Fruit fly (Drosophila melanogaster) whole organism, embryonic: ENCODE results near the gene CG42488.

Experiments
- Asciz ChIP-seq: fragments of 200-800 bp; sonication (Bioruptor generic); optimal IDR thresholded peaks from 2 replicates; lab custom pipeline; 2017; ENCODE audit warnings: missing biosample characterization, mild to moderate bottlenecking, missing genetic modification characterization, missing genetic modification reagents
- Blimp-1 ChIP-seq: fragments of 200-800 bp; sonication (Bioruptor generic); optimal IDR thresholded peaks from 3 replicates; lab custom pipeline; 2018; ENCODE audit warnings: missing biosample characterization, missing genetic modification characterization, mild to moderate bottlenecking, moderate library complexity, missing genetic modification reagents
- BtbVII ChIP-seq: fragments of 200-800 bp; sonication (Bioruptor generic); optimal IDR thresholded peaks from 3 replicates; lab custom pipeline; 2017; ENCODE audit warnings: missing biosample characterization, mild to moderate bottlenecking, missing genetic modification characterization
- CG10462 ChIP-seq: fragments of 200-800 bp; sonication (Bioruptor generic); optimal IDR thresholded peaks from 2 replicates; lab custom pipeline; 2016; ENCODE audit warnings: missing biosample characterization, missing genetic modification characterization
- CG11695 ChIP-seq: fragments of 200-800 bp; sonication (Bioruptor generic); IDR thresholded peaks from 3 replicates; pipeline ENCODE4 v1.3.6; 2022; ENCODE audit warnings: missing biosample characterization, missing genetic modification characterization
- CG12769 ChIP-seq: fragments of 200-800 bp; sonication (Bioruptor generic); optimal IDR thresholded peaks from 2 replicates; lab custom pipeline; 2019; ENCODE audit warnings: missing biosample characterization, mild to moderate bottlenecking, missing genetic modification characterization, moderate library complexity
- CG13296 ChIP-seq: fragments of 200-800 bp; sonication (Bioruptor generic); optimal IDR thresholded peaks from 3 replicates; lab custom pipeline; 2018; ENCODE audit warnings: missing biosample characterization, mild to moderate bottlenecking, missing genetic modification characterization
- CG14667 ChIP-seq: fragments of 200-800 bp; sonication (Bioruptor generic); IDR thresholded peaks from 2 replicates; pipeline ENCODE4 v1.3.6; 2022; ENCODE audit warnings: missing biosample characterization, missing genetic modification characterization
- CG17361 ChIP-seq: fragments of 200-800 bp; sonication (Bioruptor generic); IDR thresholded peaks from 3 replicates; pipeline ENCODE4 v1.3.6; 2022; ENCODE audit warnings: missing biosample characterization, missing genetic modification characterization
- CG18476 ChIP-seq: fragments of 200-800 bp; sonication (Bioruptor generic); optimal IDR thresholded peaks from 2 replicates; lab custom pipeline; 2016; ENCODE audit warnings: missing biosample characterization, mild to moderate bottlenecking, missing genetic modification characterization
- CG18764 ChIP-seq: fragments of 200-800 bp; sonication (Bioruptor generic); optimal IDR thresholded peaks from 3 replicates; lab custom pipeline; 2016; ENCODE audit warnings: missing biosample characterization, missing genetic modification characterization
- CG2889 ChIP-seq: fragments of 200-800 bp; sonication (Bioruptor generic); IDR thresholded peaks from 3 replicates; pipeline ENCODE4 v1.3.6; 2022; ENCODE audit warnings: missing biosample characterization, missing genetic modification characterization
- CG3281 ChIP-seq: fragments of 200-800 bp; sonication (Bioruptor generic); optimal IDR thresholded peaks from 3 replicates; lab custom pipeline; 2017; ENCODE audit warnings: missing biosample characterization, mild to moderate bottlenecking, missing genetic modification characterization
- CG4730 ChIP-seq: fragments of 200-800 bp; sonication (Bioruptor generic); IDR thresholded peaks from 2 replicates; pipeline ENCODE4 v1.3.6; 2022; ENCODE audit warnings: missing biosample characterization, missing genetic modification characterization
- CG4854 ChIP-seq: fragments of 200-800 bp; sonication (Bioruptor generic); optimal IDR thresholded peaks from 2 replicates; lab custom pipeline; 2016; ENCODE audit warnings: missing biosample characterization, missing genetic modification characterization, inconsistent platforms
- CG6254 ChIP-seq: fragments of 200-800 bp; sonication (Bioruptor generic); optimal IDR thresholded peaks from 3 replicates; lab custom pipeline; 2017; ENCODE audit warnings: mild to moderate bottlenecking, missing biosample characterization, missing genetic modification reagents, missing genetic modification characterization
- CG6272 ChIP-seq: fragments of 200-800 bp; sonication (Bioruptor generic); IDR thresholded peaks from 2 replicates; pipeline ENCODE4 v1.3.6; 2022; ENCODE audit warnings: missing biosample characterization, missing genetic modification characterization
- CG6689 ChIP-seq: fragments of 200-800 bp; sonication (Bioruptor generic); IDR thresholded peaks from 2 replicates; pipeline ENCODE4 v1.3.6; 2022; ENCODE audit warnings: missing biosample characterization, missing genetic modification characterization
- CG8290 ChIP-seq, 3 experiments: fragments of 200-800 bp; sonication (Bioruptor generic); optimal IDR thresholded peaks; 2 replicates each; lab custom pipeline; 2016 to 2019; ENCODE audit warnings: missing biosample characterization in 3 of 3, missing genetic modification characterization in 3 of 3, mild to moderate bottlenecking in 2 of 3, moderate library complexity in 1 of 3
- CG8944 ChIP-seq: fragments of 200-800 bp; sonication (Bioruptor generic); optimal IDR thresholded peaks from 3 replicates; lab custom pipeline; 2016; ENCODE audit warnings: missing biosample characterization, missing genetic modification characterization
- CG9609 ChIP-seq: fragments of 200-800 bp; sonication (Bioruptor generic); optimal IDR thresholded peaks from 3 replicates; lab custom pipeline; 2016; ENCODE audit warnings: missing biosample characterization, missing genetic modification characterization
- Dll ChIP-seq: fragments of 200-800 bp; sonication (Bioruptor generic); IDR thresholded peaks from 4 replicates; pipeline ENCODE4 v1.3.6; 2022; ENCODE audit warnings: missing biosample characterization, missing genetic modification characterization; ENCODE audit not compliant: partially characterized antibody
- Dp ChIP-seq: fragments of 200-800 bp; sonication (Bioruptor generic); optimal IDR thresholded peaks from 2 replicates; lab custom pipeline; 2018; ENCODE audit warnings: missing biosample characterization, mild to moderate bottlenecking, missing genetic modification characterization, moderate library complexity
- E2f1 ChIP-seq: fragments of 200-800 bp; sonication (Bioruptor generic); IDR thresholded peaks from 2 replicates; pipeline ENCODE4 v1.3.6; 2022; ENCODE audit warnings: missing biosample characterization, missing genetic modification characterization
- HmgD ChIP-seq: fragments of 200-800 bp; sonication (Bioruptor generic); optimal IDR thresholded peaks from 3 replicates; lab custom pipeline; 2016; ENCODE audit warnings: missing biosample characterization, missing genetic modification characterization
- Hr3 ChIP-seq: fragments of 200-800 bp; sonication (Bioruptor generic); optimal IDR thresholded peaks from 3 replicates; lab custom pipeline; 2016; ENCODE audit warnings: missing biosample characterization, missing genetic modification characterization
- MESR4 ChIP-seq: fragments of 200-800 bp; sonication (Bioruptor generic); optimal IDR thresholded peaks from 2 replicates; lab custom pipeline; 2018; ENCODE audit warnings: missing biosample characterization, mild to moderate bottlenecking, missing genetic modification characterization, moderate library complexity
- NfI ChIP-seq: fragments of 200-800 bp; sonication (Bioruptor generic); optimal IDR thresholded peaks from 3 replicates; lab custom pipeline; 2018; ENCODE audit warnings: missing biosample characterization, mild to moderate bottlenecking, missing genetic modification characterization, moderate library complexity
- Ptx1 ChIP-seq: fragments of 200-800 bp; sonication (Bioruptor generic); IDR thresholded peaks from 2 replicates; pipeline ENCODE4 v1.3.6; 2022; ENCODE audit warnings: missing biosample characterization, missing genetic modification characterization
- Sox102F ChIP-seq: fragments of 200-800 bp; sonication (Bioruptor generic); optimal IDR thresholded peaks from 2 replicates; lab custom pipeline; 2018; ENCODE audit warnings: missing biosample characterization, mild to moderate bottlenecking, missing genetic modification characterization, moderate library complexity
- Stat92E ChIP-seq, 3 experiments: fragments of >200 bp in 2 of 3; fragments of 200-800 bp in 1 of 3; sonication (Bioruptor generic) in 1 of 3; optimal IDR thresholded peaks; 2 replicates each; lab custom pipeline; 2017 to 2019; ENCODE audit warnings: missing biosample characterization in 3 of 3, missing genetic modification characterization in 3 of 3, mild to moderate bottlenecking in 1 of 3, moderate library complexity in 1 of 3
- bigmax ChIP-seq: fragments of 200-800 bp; sonication (Bioruptor generic); optimal IDR thresholded peaks from 2 replicates; lab custom pipeline; 2018; ENCODE audit warnings: missing biosample characterization, mild to moderate bottlenecking, missing genetic modification characterization
- bsh ChIP-seq, 2 experiments: fragments of 200-800 bp; sonication (Bioruptor generic); optimal IDR thresholded peaks; 2 replicates each; lab custom pipeline; 2017 to 2018; ENCODE audit warnings: mild to moderate bottlenecking in 2 of 2, missing biosample characterization in 2 of 2, missing genetic modification characterization in 2 of 2, moderate library complexity in 1 of 2
- cato ChIP-seq: fragments of 200-800 bp; sonication (Bioruptor generic); optimal IDR thresholded peaks from 2 replicates; lab custom pipeline; 2016; ENCODE audit warnings: missing biosample characterization, missing genetic modification characterization, borderline replicate concordance
- chif ChIP-seq, 2 experiments: fragments of 200-800 bp; sonication (Bioruptor generic); optimal IDR thresholded peaks; 3 replicates each; lab custom pipeline; 2016; ENCODE audit warnings: missing biosample characterization in 2 of 2, missing genetic modification characterization in 2 of 2
- lab ChIP-seq: fragments of 200-800 bp; sonication (Bioruptor generic); optimal IDR thresholded peaks from 3 replicates; lab custom pipeline; 2017; ENCODE audit warnings: missing biosample characterization, missing genetic modification characterization, mild to moderate bottlenecking, moderate library complexity, missing genetic modification reagents
- luna ChIP-seq: fragments of 200-800 bp; sonication (Bioruptor generic); optimal IDR thresholded peaks from 2 replicates; lab custom pipeline; 2016; ENCODE audit warnings: missing biosample characterization, missing genetic modification characterization
- maf-S ChIP-seq: fragments of 200-800 bp; sonication (Bioruptor generic); optimal IDR thresholded peaks from 2 replicates; lab custom pipeline; 2016; ENCODE audit warnings: missing biosample characterization, missing genetic modification characterization
- nom ChIP-seq: fragments of 200-800 bp; sonication (Bioruptor generic); optimal IDR thresholded peaks from 2 replicates; lab custom pipeline; 2017; ENCODE audit warnings: missing biosample characterization, missing genetic modification characterization, mild to moderate bottlenecking, moderate library complexity, missing genetic modification reagents
- pb ChIP-seq: fragments of 200-800 bp; sonication (Bioruptor generic); optimal IDR thresholded peaks from 3 replicates; lab custom pipeline; 2016; ENCODE audit warnings: missing biosample characterization, missing genetic modification characterization
- pros ChIP-seq: fragments of 200-800 bp; sonication (Bioruptor generic); optimal IDR thresholded peaks from 3 replicates; lab custom pipeline; 2019; ENCODE audit warnings: missing biosample characterization, mild to moderate bottlenecking, missing genetic modification characterization, moderate library complexity
- schlank ChIP-seq: fragments of 200-800 bp; sonication (Bioruptor generic); optimal IDR thresholded peaks from 2 replicates; lab custom pipeline; 2018; ENCODE audit warnings: missing biosample characterization, mild to moderate bottlenecking, missing genetic modification characterization
- sisA ChIP-seq: fragments of 200-800 bp; sonication (Bioruptor generic); IDR thresholded peaks from 2 replicates; pipeline ENCODE4 v1.3.6; 2022; ENCODE audit warnings: missing biosample characterization, missing genetic modification characterization
- so ChIP-seq: fragments of 200-800 bp; sonication (Bioruptor generic); IDR thresholded peaks from 3 replicates; pipeline ENCODE4 v1.3.6; 2022; ENCODE audit warnings: missing biosample characterization, missing genetic modification characterization
- tin ChIP-seq: fragments of 200-800 bp; sonication (Bioruptor generic); optimal IDR thresholded peaks from 3 replicates; lab custom pipeline; 2016; ENCODE audit warnings: missing biosample characterization, missing genetic modification characterization
- tx ChIP-seq: fragments of 200-800 bp; sonication (Bioruptor generic); optimal IDR thresholded peaks from 2 replicates; lab custom pipeline; 2016; ENCODE audit warnings: missing biosample characterization, missing genetic modification characterization
- zf30C ChIP-seq: fragments of 200-800 bp; sonication (Bioruptor generic); optimal IDR thresholded peaks from 3 replicates; lab custom pipeline; 2018; ENCODE audit warnings: missing biosample characterization, mild to moderate bottlenecking, missing genetic modification characterization

CG42488 gene

DNA sequence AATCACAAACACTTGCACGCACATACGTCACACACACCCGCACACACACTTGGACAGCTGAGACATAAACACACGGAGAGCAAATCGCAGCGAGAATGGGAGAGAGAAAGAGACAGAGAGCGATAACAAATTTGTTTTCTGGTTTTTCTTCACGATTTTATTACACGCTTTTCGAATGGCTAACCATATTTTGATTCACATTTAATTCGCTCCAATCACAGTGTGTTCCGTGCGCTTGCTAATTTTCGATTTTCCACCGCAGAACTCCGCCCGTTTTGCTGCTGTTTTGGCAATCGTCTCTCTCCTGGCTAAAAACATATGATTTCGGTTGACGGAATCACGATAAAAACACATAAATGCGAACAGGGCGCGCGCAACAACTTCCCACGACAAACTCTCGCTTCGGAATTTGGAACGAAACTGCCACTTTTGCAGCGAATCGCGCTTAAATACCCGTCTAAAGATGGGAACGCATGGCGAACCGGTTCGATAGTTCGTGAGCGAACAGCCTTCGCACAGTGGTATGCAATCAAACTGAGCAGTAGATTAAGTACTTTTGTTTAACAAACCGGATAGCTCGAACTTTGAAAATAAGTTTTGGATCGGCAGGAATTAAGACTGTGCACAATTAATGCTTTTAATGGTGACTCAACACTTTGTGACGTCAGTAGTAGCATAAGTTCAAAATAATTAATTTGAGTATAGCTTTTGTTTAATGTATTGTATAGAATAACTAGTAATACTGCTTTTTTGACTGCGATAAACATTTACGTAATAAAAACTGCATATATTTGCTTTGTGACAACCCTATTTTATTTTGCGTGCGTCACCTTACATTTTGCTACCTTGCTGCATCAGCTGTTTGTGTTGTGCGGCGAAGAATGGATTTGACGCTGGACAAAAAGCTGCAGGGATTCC is 10.0 kb upstream of the CG42488 start, which contains the start of the genes Fur1 and Vps33B (continued):
- TF ChIP-seq schlank (peak; percentile 89), luna (GFP tag; lab: Kevin White, UChicago) (peak; percentile 95), Hr3 (GFP tag; lab: Kevin White, UChicago) (peak; percentile 98), BtbVII (GFP tag; lab: Kevin White, UChicago) (peak; percentile 96), CG11695 (GFP tag; lab: Robert Waterston, UW) (peak; percentile 94), so (peak; percentile 94), CG13296 (peak; percentile 96), nom (GFP tag; lab: Kevin White, UChicago) (peak; percentile 86), tin (GFP tag; lab: Kevin White, UChicago) (peak; percentile 99), CG18764 (GFP tag; lab: Kevin White, UChicago) (peak; percentile 96), CG18476 (GFP tag; lab: Kevin White, UChicago) (peak; percentile 97), lab (GFP tag; lab: Kevin White, UChicago) (peak; percentile 97), Stat92E (GFP tag; optimal IDR thresholded peaks at IDR 0.05; lab: Kevin White, UChicago) (peak in 1 of 3 experiments; percentile 75), HmgD (GFP tag; lab: Kevin White, UChicago) (peak; percentile 97), bigmax (no peak), CG8290 (GFP tag; optimal IDR thresholded peaks at IDR 0.05; lab: Kevin White, UChicago) (peak; percentile 97), CG8290 (tag; optimal IDR thresholded peaks at IDR 0.05; lab: Kevin White, UChicago) (peak; percentile 96 to 98), Dp (GFP tag; lab: Kevin White, UChicago) (peak; percentile 32), Sox102F (GFP tag; lab: Kevin White, UChicago) (peak; percentile 97), E2f1 (GFP tag; lab: Robert Waterston, UW) (peak; percentile 95), CG6254 (GFP tag; lab: Kevin White, UChicago) (peak; percentile 93), CG6689 (GFP tag; lab: Robert Waterston, UW) (peak; percentile 100), CG4730 (GFP tag; lab: Robert Waterston, UW) (peak; percentile 92), maf-S (GFP tag; lab: Kevin White, UChicago) (peak; percentile 98), CG10462 (GFP tag; lab: Kevin White, UChicago) (peak; percentile 97), sisA (GFP tag; lab: Robert Waterston, UW) (peak; percentile 96), pb (GFP tag; lab: Kevin White, UChicago) (peak; percentile 96), CG9609 (GFP tag; lab: Kevin White, UChicago) (peak; percentile 98), CG3281 (GFP tag; lab: Kevin White, UChicago) (peak; percentile 96), CG12769 (peak; percentile 96), CG14667 (GFP tag; lab: Robert Waterston, UW) (no peak; the same call in 1 of the 2 replicates), cato (GFP tag; lab: Kevin White, UChicago) (peak; percentile 97), tx (GFP tag; lab: Kevin White, UChicago) (peak; percentile 99), pros (peak; percentile 18), MESR4 (GFP tag; lab: Kevin White, UChicago) (peak; percentile 53), Dll (GFP tag; lab: Robert Waterston, UW) (peak; percentile 85), CG4854 (peak; percentile 97), zf30C (GFP tag; lab: Kevin White, UChicago) (no peak), Ptx1 (GFP tag; lab: Robert Waterston, UW) (peak; percentile 96), NfI (GFP tag; lab: Kevin White, UChicago) (peak; percentile 96), Blimp-1 (peak; percentile 93), bsh (GFP tag; optimal IDR thresholded peaks at IDR 0.05; lab: Kevin White, UChicago) (peak; percentile 84 to 96), Asciz (GFP tag; lab: Kevin White, UChicago) (peak; percentile 90), CG17361 (peak; percentile 99), CG8944 (peak; percentile 98), CG2889 (peak; percentile 91), chif (GFP tag; optimal IDR thresholded peaks at IDR 0.05; lab: Kevin White, UChicago) (peak; percentile 98 to 99), CG6272 (GFP tag; lab: Robert Waterston, UW) (peak; percentile 92)
